Worm (Caenorhabditis elegans): ENCODE data around the gene mex-6.

ce11 chrII:9501955-9502354, 22.0 kb upstream of the mex-6 start:
- no peak for TF ChIP-seq hmbx-1 (tag; optimal IDR thresholded peaks at IDR 0.05)
- TF ChIP-seq ama-1 (optimal IDR thresholded peaks at IDR 0.05) = no peak
